Fruit fly (Drosophila melanogaster) S2 (cell line): ENCODE data around the gene CG18641.

Experiments used
- CG8478 ChIP-seq: fragments of >200 bp; optimal IDR thresholded peaks from 2 replicates; lab custom pipeline; 2018
- CTCF ChIP-seq, 2 experiments: fragments of >200 bp; optimal IDR thresholded peaks; 2 replicates each; lab custom pipeline; 2018

DNA sequence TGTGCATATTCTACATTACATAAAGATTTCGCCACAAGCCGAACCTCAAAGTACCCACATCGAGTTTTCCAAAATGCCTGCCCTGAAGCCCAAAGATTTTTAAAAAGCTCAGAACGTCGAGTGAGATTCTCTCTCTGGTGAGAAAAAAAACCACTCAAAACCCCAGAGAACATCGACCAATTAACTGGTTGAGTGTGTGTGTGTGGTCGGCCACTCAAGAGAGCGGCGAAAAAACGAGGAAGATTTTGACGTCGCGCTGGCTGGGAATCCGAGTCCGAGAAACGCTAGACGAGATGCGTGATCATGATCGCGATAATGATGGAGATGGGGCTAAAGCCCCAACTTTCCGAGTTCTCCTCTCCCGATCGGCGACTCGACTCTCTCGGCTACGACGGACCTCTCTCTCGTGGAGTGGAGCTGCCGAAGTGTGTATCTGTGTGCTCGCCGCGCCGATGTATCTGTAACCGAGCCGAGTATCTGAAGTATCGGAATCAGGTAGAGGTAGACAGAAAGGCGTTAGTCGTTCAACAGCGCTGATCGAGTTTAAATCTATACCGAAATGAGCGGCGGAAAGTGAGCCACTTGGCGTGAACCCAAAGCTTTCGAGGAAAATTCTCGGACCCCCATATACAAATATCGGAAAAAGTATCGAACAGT is 35.7 kb upstream of the CG18641 start:
- no peak for TF ChIP-seq CG8478 (lab: Kevin White, UChicago)
- TF ChIP-seq CTCF (optimal IDR thresholded peaks at IDR 0.05; lab: Kevin White, UChicago), result no peak
